Fruit fly (Drosophila melanogaster): ENCODE data around the gene Lgr4.

dm6 chrX:13135702-13136101 is 53.3 kb downstream of the Lgr4 start:
- no peak for TF ChIP-seq h (optimal IDR thresholded peaks at IDR 0.05)
- no peak for TF ChIP-seq Elba2 (GFP tag; optimal IDR thresholded peaks at IDR 0.05)
- TF ChIP-seq psq (GFP tag; optimal IDR thresholded peaks at IDR 0.05), result no peak
- no peak for TF ChIP-seq Dll (GFP tag; IDR thresholded peaks at IDR 0.05; ENCODE audit: partially characterized antibody)
- no peak for TF ChIP-seq pita (GFP tag; optimal IDR thresholded peaks at IDR 0.05)
- TF ChIP-seq dysf (GFP tag; IDR thresholded peaks at IDR 0.05), result peak; percentile 61
- 0 out of 4 replicates have a peak, but pooled peaks have one; percentile 31 for TF ChIP-seq Gug (GFP tag; IDR thresholded peaks at IDR 0.05)
- no peak for TF ChIP-seq HLH54F (GFP tag; optimal IDR thresholded peaks at IDR 0.05)

Data from whole organism, embryonic.